Worm (Caenorhabditis elegans): ENCODE data around the gene fbxa-106.

fbxa-106 gene

DNA sequence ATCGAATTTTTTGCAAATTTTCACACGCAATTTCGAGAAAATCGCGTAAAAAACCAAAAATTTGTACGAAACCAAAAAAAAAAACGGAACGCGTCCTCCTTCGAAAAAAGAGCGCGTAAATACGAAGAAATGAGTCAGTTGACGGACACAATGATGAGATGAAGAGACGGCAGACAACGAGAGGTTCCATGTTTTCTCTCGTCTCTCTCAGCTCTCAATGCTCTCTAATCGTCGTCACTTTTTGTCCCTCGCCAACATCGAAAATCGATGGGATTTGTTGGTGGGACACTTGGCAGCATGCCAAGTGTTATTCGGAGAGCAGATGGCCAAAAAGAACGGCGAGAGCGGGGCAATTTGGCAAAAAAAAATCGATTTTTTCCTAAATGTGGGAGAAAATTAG is 5.8 kb downstream of the fbxa-106 start (continued):
- TF ChIP-seq unc-30 (tag; optimal IDR thresholded peaks at IDR 0.05) (peak; percentile 29), alr-1 (tag; optimal IDR thresholded peaks at IDR 0.05; ENCODE audit: borderline replicate concordance) (no peak), unc-86 (tag; optimal IDR thresholded peaks at IDR 0.05) (peak; percentile 90), mab-9 (GFP tag; IDR thresholded peaks at IDR 0.05) (no peak), vab-15 (tag; optimal IDR thresholded peaks at IDR 0.05) (no peak), efl-3 (GFP tag; optimal IDR thresholded peaks at IDR 0.05) (no peak), pag-3 (tag; optimal IDR thresholded peaks at IDR 0.05; ENCODE audit: borderline replicate concordance, insufficient read depth) (peak; percentile 36), snpc-4 (tag; optimal IDR thresholded peaks at IDR 0.05) (peak; percentile 83), ceh-90 (tag; optimal IDR thresholded peaks at IDR 0.05) (no peak), jun-1 (tag; optimal IDR thresholded peaks at IDR 0.05) (peak; percentile 78), ama-1 (optimal IDR thresholded peaks at IDR 0.05) (no peak), nhr-28 (tag; optimal IDR thresholded peaks at IDR 0.05) (no peak), nhr-12 (tag; optimal IDR thresholded peaks at IDR 0.05) (no peak), mef-2 (tag; optimal IDR thresholded peaks at IDR 0.05) (no peak), Y116A8C.19 (tag; optimal IDR thresholded peaks at IDR 0.05; ENCODE audit: borderline replicate concordance) (no peak), lin-35 (GFP tag; optimal IDR thresholded peaks at IDR 0.05) (peak; percentile 66 to 81), snu-23 (GFP tag; optimal IDR thresholded peaks at IDR 0.05) (peak; percentile 86), grh-1 (GFP tag; IDR thresholded peaks at IDR 0.05) (peak; percentile 10; the same call in 1 of the 2 replicates), nhr-20 (tag; optimal IDR thresholded peaks at IDR 0.05) (no peak), fkh-4 (tag; optimal IDR thresholded peaks at IDR 0.05; ENCODE audit: borderline replicate concordance) (no peak), nhr-47 (tag; optimal IDR thresholded peaks at IDR 0.05) (peak; percentile 89), nhr-237 (tag; optimal IDR thresholded peaks at IDR 0.05) (no peak), pax-3 (tag; optimal IDR thresholded peaks at IDR 0.05) (peak; percentile 17), isw-1 (GFP tag; IDR thresholded peaks at IDR 0.05) (peak; percentile 67), hpl-2 (GFP tag; optimal IDR thresholded peaks at IDR 0.05) (no peak), nhr-11 (tag; optimal IDR thresholded peaks at IDR 0.05) (peak; percentile 79), fkh-10 (GFP tag; optimal IDR thresholded peaks at IDR 0.05) (peak; percentile 29), mdl-1 (tag; optimal IDR thresholded peaks at IDR 0.05) (peak in 1 of 2 experiments; percentile 52), tlp-1 (tag; optimal IDR thresholded peaks at IDR 0.05) (no peak), ceh-88 (GFP tag; IDR thresholded peaks at IDR 0.05) (no peak), egl-13 (tag; optimal IDR thresholded peaks at IDR 0.05) (peak; percentile 54), pqm-1 (tag; optimal IDR thresholded peaks at IDR 0.05) (no peak), swsn-7 (tag; optimal IDR thresholded peaks at IDR 0.05) (peak; percentile 87), skn-1 (tag; optimal IDR thresholded peaks at IDR 0.05) (peak; percentile 66), zag-1 (tag; optimal IDR thresholded peaks at IDR 0.05) (no peak), lin-14 (GFP tag; optimal IDR thresholded peaks at IDR 0.05) (peak; percentile 99)

- TF ChIP-seq fkh-8 (tag; optimal IDR thresholded peaks at IDR 0.05) (peak; percentile 2), dpl-1 (GFP tag; optimal IDR thresholded peaks at IDR 0.05) (peak in 1 of 3 experiments; percentile 21), nhr-85 (tag) (peak; percentile 42), isw-1 (GFP tag; IDR thresholded peaks at IDR 0.05) (peak; percentile 19; the same call in 1 of the 2 replicates), efl-1 (optimal IDR thresholded peaks at IDR 0.05) (peak in 1 of 2 experiments; percentile 55), efl-1 (GFP tag; optimal IDR thresholded peaks at IDR 0.05 in 1 of 2) (peak in 1 of 2 experiments; percentile 78), unc-86 (tag; optimal IDR thresholded peaks at IDR 0.05) (peak; percentile 42), nhr-47 (tag; optimal IDR thresholded peaks at IDR 0.05) (peak; percentile 6)
Measured at ce11 chrV:18069195-18069594, 15.8 kb downstream of the fbxa-106 start.

DNA sequence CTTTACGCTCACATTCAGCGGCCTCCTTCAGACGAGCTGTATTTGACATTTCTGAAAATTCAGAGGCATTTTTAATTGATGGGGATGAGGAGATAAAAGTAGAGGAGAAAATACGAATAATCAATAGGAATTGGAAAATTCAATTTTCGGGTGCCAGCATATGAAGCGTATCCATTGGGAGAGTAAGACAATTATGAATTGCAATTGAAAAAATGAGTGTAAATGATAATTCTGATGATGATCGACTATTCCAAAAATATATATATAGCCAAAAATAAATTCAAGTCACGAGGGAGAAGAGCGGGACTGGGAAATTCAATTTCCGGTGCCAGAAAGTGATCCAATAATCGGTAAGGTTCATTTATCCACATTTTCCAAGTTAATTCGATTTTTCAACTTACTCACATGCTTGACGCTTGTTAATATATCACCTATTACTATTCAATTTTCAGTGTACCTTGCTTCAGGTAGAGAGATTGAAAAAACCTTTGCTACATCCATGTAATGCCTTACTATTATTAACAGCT is 18.7 kb downstream of the fbxa-106 start, which contains the start of gene Y59A8B.8:
Gene Y59A8B.8 (minus strand): TSS at position 51 of the 527 bp plus-strand sequence.
- no peak for TF ChIP-seq ztf-11 (tag; optimal IDR thresholded peaks at IDR 0.05)
- TF ChIP-seq efl-1 (optimal IDR thresholded peaks at IDR 0.05) = no peak
- TF ChIP-seq efl-1 (GFP tag; optimal IDR thresholded peaks at IDR 0.05 in 1 of 2) = peak in 1 of 2 experiments; percentile 60
- TF ChIP-seq nhr-47 (tag; optimal IDR thresholded peaks at IDR 0.05) = peak; percentile 36
- TF ChIP-seq fkh-4 (tag; optimal IDR thresholded peaks at IDR 0.05; ENCODE audit: borderline replicate concordance) = no peak
- TF ChIP-seq tbx-2 (tag; optimal IDR thresholded peaks at IDR 0.05) = no peak
- TF ChIP-seq fkh-8 (tag; optimal IDR thresholded peaks at IDR 0.05) = peak; percentile 57
